Fruit fly (Drosophila melanogaster): ENCODE measurements around the gene Sec61gamma.

DNA sequence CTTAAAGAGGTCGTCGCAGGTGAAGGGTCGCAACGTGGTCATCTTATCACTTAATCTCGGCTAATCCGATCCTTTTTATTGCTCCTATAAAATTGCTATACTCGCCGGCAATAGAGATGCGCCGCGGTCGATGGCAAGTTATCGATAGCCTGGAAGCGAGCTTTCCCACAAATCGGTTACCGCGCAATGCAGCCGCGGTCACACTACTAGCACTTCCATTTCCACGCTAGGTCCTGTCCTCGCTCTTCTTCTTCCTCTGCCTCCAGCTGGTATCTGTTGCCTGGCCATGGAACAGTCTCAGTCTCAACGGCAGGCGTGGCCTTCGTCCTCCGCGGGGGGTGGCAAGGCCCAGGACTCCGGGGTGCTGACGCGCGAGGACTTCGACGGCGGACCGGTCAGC lies 20.2 kb upstream of the Sec61gamma start, which contains the start of the genes Naa20A and MKP-4:
- no peak for TF ChIP-seq psq (optimal IDR thresholded peaks at IDR 0.05)
- TF ChIP-seq CG8478 (optimal IDR thresholded peaks at IDR 0.05) = no peak
- TF ChIP-seq EcR (GFP tag; optimal IDR thresholded peaks at IDR 0.05) = no peak
- TF ChIP-seq pan (optimal IDR thresholded peaks at IDR 0.05) = no peak
